Worm (Caenorhabditis elegans) whole organism, L3 larva: ENCODE measurements around the gene subs-4.

Experiments
- R02D3.7 ChIP-seq: fragments of 150-350 bp; optimal IDR thresholded peaks from 2 replicates; lab custom pipeline; 2014; ENCODE audit warnings: missing biosample characterization, missing genetic modification characterization
- ZK546.5 ChIP-seq: sonication (generic microtip); optimal IDR thresholded peaks from 2 replicates; lab custom pipeline; 2017; ENCODE audit warnings: missing biosample characterization, missing genetic modification characterization
- aly-2 ChIP-seq: fragments of 150-350 bp; optimal IDR thresholded peaks from 2 replicates; lab custom pipeline; 2014; ENCODE audit warnings: missing biosample characterization, missing genetic modification characterization
- ama-1 ChIP-seq: fragments of 150-350 bp; optimal IDR thresholded peaks from 2 replicates; lab custom pipeline; 2018
- ceh-16 ChIP-seq: sonication (generic microtip); optimal IDR thresholded peaks from 2 replicates; lab custom pipeline; 2017; ENCODE audit warnings: missing biosample characterization, missing genetic modification characterization
- ceh-28 ChIP-seq: fragments of 150-350 bp; optimal IDR thresholded peaks from 2 replicates; lab custom pipeline; 2014; ENCODE audit warnings: missing biosample characterization, missing genetic modification reagents, missing genetic modification characterization
- ceh-82 ChIP-seq: fragments of 150-350 bp; optimal IDR thresholded peaks from 2 replicates; lab custom pipeline; 2014; ENCODE audit warnings: missing biosample characterization, missing genetic modification characterization
- ceh-9 ChIP-seq: sonication (generic microtip); optimal IDR thresholded peaks from 2 replicates; lab custom pipeline; 2018; ENCODE audit warnings: missing biosample characterization, missing genetic modification characterization
- daf-12 ChIP-seq: fragments of 150-350 bp; optimal IDR thresholded peaks from 2 replicates; lab custom pipeline; 2014; ENCODE audit warnings: missing biosample characterization, missing genetic modification reagents, missing genetic modification characterization
- egl-27 ChIP-seq: sonication (generic microtip); optimal IDR thresholded peaks from 4 replicates; lab custom pipeline; 2017; ENCODE audit warnings: missing biosample characterization, missing genetic modification reagents, missing genetic modification characterization
- egl-5 ChIP-seq: fragments of 150-350 bp; optimal IDR thresholded peaks from 2 replicates; lab custom pipeline; 2017; ENCODE audit warnings: missing biosample characterization, missing genetic modification reagents, missing genetic modification characterization, inconsistent platforms
- elt-1 ChIP-seq: fragments of 150-350 bp; optimal IDR thresholded peaks from 2 replicates; lab custom pipeline; 2014; ENCODE audit warnings: missing biosample characterization, missing genetic modification characterization
- elt-2 ChIP-seq: sonication (generic microtip); optimal IDR thresholded peaks from 2 replicates; lab custom pipeline; 2016; ENCODE audit warnings: missing genetic modification reagents, mild to moderate bottlenecking, missing genetic modification characterization, missing compliant biosample characterization
- elt-3 ChIP-seq, 3 experiments: fragments of 150-350 bp in 1 of 3; sonication (generic microtip) in 2 of 3; optimal IDR thresholded peaks; 2 replicates in 2 of 3; 4 replicates in 1 of 3; lab custom pipeline; 2014 to 2017; ENCODE audit warnings: missing biosample characterization in 3 of 3, missing genetic modification characterization in 3 of 3
- fkh-10 ChIP-seq: sonication (generic microtip); optimal IDR thresholded peaks from 2 replicates; lab custom pipeline; 2017; ENCODE audit warnings: missing biosample characterization, missing genetic modification reagents, missing genetic modification characterization
- fos-1 ChIP-seq: fragments of 150-350 bp; optimal IDR thresholded peaks from 2 replicates; lab custom pipeline; 2014; ENCODE audit warnings: missing biosample characterization, missing genetic modification characterization
- jun-1 ChIP-seq: fragments of 150-350 bp; optimal IDR thresholded peaks from 2 replicates; lab custom pipeline; 2014; ENCODE audit warnings: missing biosample characterization, missing genetic modification reagents, missing genetic modification characterization
- lin-15B ChIP-seq: fragments of 150-350 bp; optimal IDR thresholded peaks from 2 replicates; lab custom pipeline; 2014; ENCODE audit warnings: missing biosample characterization, missing genetic modification characterization
- lin-39 ChIP-seq: fragments of 150-350 bp; optimal IDR thresholded peaks from 2 replicates; lab custom pipeline; 2018; ENCODE audit warnings: missing biosample characterization, missing genetic modification reagents, missing genetic modification characterization
- lsy-12 ChIP-seq: sonication (generic microtip); optimal IDR thresholded peaks from 2 replicates; lab custom pipeline; 2016; ENCODE audit warnings: mild to moderate bottlenecking, missing genetic modification characterization, missing compliant biosample characterization
- mdl-1 ChIP-seq: fragments of 150-350 bp; optimal IDR thresholded peaks from 2 replicates; lab custom pipeline; 2014; ENCODE audit warnings: missing biosample characterization, missing genetic modification characterization
- mml-1 ChIP-seq: fragments of 150-350 bp; sonication (generic microtip); optimal IDR thresholded peaks from 3 replicates; lab custom pipeline; 2014; ENCODE audit warnings: missing biosample characterization, missing genetic modification characterization
- nfya-1 ChIP-seq: sonication (generic microtip); optimal IDR thresholded peaks from 2 replicates; lab custom pipeline; 2017; ENCODE audit warnings: missing genetic modification characterization, mild to moderate bottlenecking, missing compliant biosample characterization, antibody characterized with exemption, moderate library complexity; ENCODE audit not compliant: insufficient read depth
- nhr-11 ChIP-seq: fragments of 150-350 bp; optimal IDR thresholded peaks from 2 replicates; lab custom pipeline; 2014; ENCODE audit warnings: missing biosample characterization, missing genetic modification characterization
- nhr-23 ChIP-seq: fragments of 150-350 bp; optimal IDR thresholded peaks from 2 replicates; lab custom pipeline; 2014; ENCODE audit warnings: missing biosample characterization, missing genetic modification reagents, missing genetic modification characterization
- nhr-25 ChIP-seq: sonication (generic microtip); optimal IDR thresholded peaks from 2 replicates; lab custom pipeline; 2017; ENCODE audit warnings: missing biosample characterization, missing genetic modification characterization
- nhr-28 ChIP-seq: fragments of 150-350 bp; optimal IDR thresholded peaks from 2 replicates; lab custom pipeline; 2014; ENCODE audit warnings: missing biosample characterization, missing genetic modification characterization
- nhr-43 ChIP-seq: sonication (generic microtip); optimal IDR thresholded peaks from 2 replicates; lab custom pipeline; 2016; ENCODE audit warnings: mild to moderate bottlenecking, missing genetic modification characterization, missing compliant biosample characterization; ENCODE audit not compliant: poor library complexity, severe bottlenecking
- nhr-67 ChIP-seq: fragments of 150-350 bp; optimal IDR thresholded peaks from 2 replicates; lab custom pipeline; 2014; ENCODE audit warnings: missing biosample characterization, missing genetic modification characterization
- nhr-77 ChIP-seq: fragments of 150-350 bp; optimal IDR thresholded peaks from 2 replicates; lab custom pipeline; 2014; ENCODE audit warnings: missing biosample characterization, missing genetic modification characterization
- pha-4 ChIP-seq: fragments of 150-350 bp; optimal IDR thresholded peaks from 2 replicates; lab custom pipeline; 2014; ENCODE audit warnings: missing biosample characterization, missing genetic modification reagents, missing genetic modification characterization
- pqm-1 ChIP-seq: fragments of 150-350 bp; optimal IDR thresholded peaks from 2 replicates; lab custom pipeline; 2017; ENCODE audit warnings: missing biosample characterization, missing genetic modification characterization, inconsistent platforms
- snpc-4 ChIP-seq: fragments of 150-350 bp; optimal IDR thresholded peaks from 2 replicates; lab custom pipeline; 2014; ENCODE audit warnings: missing biosample characterization, missing genetic modification characterization
- tbx-2 ChIP-seq: sonication (generic microtip); optimal IDR thresholded peaks from 2 replicates; lab custom pipeline; 2016; ENCODE audit warnings: mild to moderate bottlenecking, missing genetic modification characterization, missing compliant biosample characterization
- unc-39 ChIP-seq: sonication (generic microtip); optimal IDR thresholded peaks from 4 replicates; lab custom pipeline; 2017; ENCODE audit warnings: missing biosample characterization, missing genetic modification characterization
- unc-62 ChIP-seq: fragments of 150-350 bp; sonication (generic microtip); optimal IDR thresholded peaks from 4 replicates; lab custom pipeline; 2014; ENCODE audit warnings: missing biosample characterization, missing genetic modification reagents, missing genetic modification characterization
- zag-1 ChIP-seq: fragments of 150-350 bp; optimal IDR thresholded peaks from 2 replicates; lab custom pipeline; 2014; ENCODE audit warnings: missing biosample characterization, missing genetic modification characterization
- ztf-11 ChIP-seq: fragments of 150-350 bp; optimal IDR thresholded peaks from 2 replicates; lab custom pipeline; 2014; ENCODE audit warnings: missing biosample characterization, missing genetic modification characterization
- ztf-4 ChIP-seq: fragments of 150-350 bp; optimal IDR thresholded peaks from 2 replicates; lab custom pipeline; 2014; ENCODE audit warnings: missing biosample characterization, missing genetic modification characterization

Gene subs-4

ce11 chrIII:11371688-11372087, 10.3 kb upstream of the subs-4 start, which contains the start of gene tba-7:
Gene tba-7 (minus strand): TSS chrIII:11371788.
- TF ChIP-seq daf-12 (tag; lab: Kevin White, UChicago) (no peak), ztf-11 (no peak), egl-5 (tag; lab: Kevin White, UChicago) (no peak), ZK546.5 (tag; lab: Kevin White, UChicago) (no peak), R02D3.7 (tag; lab: Kevin White, UChicago) (no peak), ceh-82 (tag; lab: Kevin White, UChicago) (no peak), lin-15B (tag; lab: Kevin White, UChicago) (no peak), ceh-28 (tag; lab: Kevin White, UChicago) (no peak), elt-2 (tag; lab: Kevin White, UChicago) (no peak), mdl-1 (tag; lab: Kevin White, UChicago) (no peak), nfya-1 (tag; lab: Kevin White, UChicago) (no peak), egl-27 (no peak), fkh-10 (GFP tag; lab: Kevin White, UChicago) (no peak), nhr-25 (no peak), nhr-77 (tag; lab: Kevin White, UChicago) (no peak), elt-1 (tag; lab: Kevin White, UChicago) (no peak), unc-39 (tag; lab: Kevin White, UChicago) (no peak), aly-2 (no peak)
- TF ChIP-seq, all 47 proteins: peak for 0

DNA sequence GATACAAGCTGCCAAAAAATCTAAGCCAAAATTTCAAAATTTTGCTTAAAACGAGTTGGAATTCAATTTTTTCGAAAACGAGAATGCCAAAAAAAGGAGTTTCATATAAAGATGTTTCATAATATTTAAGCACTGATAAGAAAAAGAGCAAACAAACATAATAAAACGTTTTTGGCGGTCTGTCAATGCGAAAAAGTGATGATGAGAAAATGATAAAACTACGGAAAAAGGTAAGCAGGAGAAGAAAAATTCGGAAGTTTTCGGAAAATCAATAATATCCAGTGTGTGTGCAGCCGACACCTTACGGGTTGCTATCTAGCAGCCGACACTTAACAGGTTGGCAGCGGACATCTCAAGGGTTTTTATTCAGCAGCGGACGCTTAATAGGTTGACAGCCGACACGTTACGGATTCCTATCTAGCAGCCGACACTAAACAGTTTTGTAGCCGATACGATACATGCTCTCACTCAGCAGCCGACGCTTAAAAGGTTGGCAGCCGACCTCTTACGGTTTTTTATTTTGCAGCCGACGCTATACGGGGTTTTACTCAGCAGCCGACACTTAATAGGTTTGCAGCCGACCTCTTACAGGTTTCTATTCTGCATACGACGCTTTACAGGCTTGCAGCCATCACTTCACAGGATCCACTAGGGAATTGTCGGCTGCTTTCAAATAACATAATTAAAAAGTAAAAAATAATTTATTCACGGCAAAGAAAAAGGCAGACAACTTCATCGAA, 9.7 kb upstream of the subs-4 start:
- TF ChIP-seq nhr-77 (tag; lab: Kevin White, UChicago): no peak
- no peak for TF ChIP-seq nhr-28 (tag; lab: Kevin White, UChicago)
- peak; percentile 89 for TF ChIP-seq snpc-4
- TF ChIP-seq aly-2: no peak
- peak; percentile 28 for TF ChIP-seq pqm-1
- peak; percentile 18 for TF ChIP-seq ceh-28 (tag; lab: Kevin White, UChicago)
- TF ChIP-seq ceh-82 (tag; lab: Kevin White, UChicago): no peak
- TF ChIP-seq pha-4 (tag; lab: Kevin White, UChicago): peak; percentile 27
- TF ChIP-seq ama-1 (lab: Kevin White, UChicago): peak; percentile 45
- TF ChIP-seq elt-2 (tag; lab: Kevin White, UChicago): peak; percentile 58
- no peak for TF ChIP-seq ceh-16 (tag; lab: Kevin White, UChicago)
- TF ChIP-seq elt-3 (tag; optimal IDR thresholded peaks at IDR 0.05; lab: Kevin White, UChicago): no peak

ce11 chrIII:11377880-11378279, 4.1 kb upstream of the subs-4 start, which contains the start of gene dpy-18:
Gene dpy-18 (minus strand): TSS chrIII:11377980.
- no peak for TF ChIP-seq ceh-16 (tag; lab: Kevin White, UChicago)
- no peak for TF ChIP-seq nfya-1 (tag; lab: Kevin White, UChicago)
- TF ChIP-seq ceh-28 (tag; lab: Kevin White, UChicago): no peak
- TF ChIP-seq lsy-12 (tag; lab: Kevin White, UChicago): no peak
- no peak for TF ChIP-seq aly-2
- no peak for TF ChIP-seq snpc-4

ce11 chrIII:11378450-11378849, 3.6 kb upstream of the subs-4 start:
- TF ChIP-seq mml-1 (no peak), ceh-16 (tag; lab: Kevin White, UChicago) (no peak), unc-62 (GFP tag; lab: Kevin White, UChicago) (no peak), nhr-67 (tag; lab: Kevin White, UChicago) (no peak), nfya-1 (tag; lab: Kevin White, UChicago) (no peak), egl-27 (no peak), fos-1 (tag; lab: Kevin White, UChicago) (no peak), nhr-25 (peak; percentile 43), unc-39 (tag; lab: Kevin White, UChicago) (no peak), ztf-4 (no peak), snpc-4 (peak; percentile 50), aly-2 (no peak), nhr-11 (tag; lab: Kevin White, UChicago) (peak; percentile 0), nhr-43 (tag; lab: Kevin White, UChicago) (no peak), zag-1 (tag; lab: Kevin White, UChicago) (no peak), ceh-28 (tag; lab: Kevin White, UChicago) (no peak), mdl-1 (tag; lab: Kevin White, UChicago) (no peak), tbx-2 (tag; lab: Kevin White, UChicago) (no peak), lin-39 (tag; lab: Kevin White, UChicago) (no peak), ama-1 (lab: Kevin White, UChicago) (no peak), ceh-9 (tag; lab: Kevin White, UChicago) (no peak), lin-15B (tag; lab: Kevin White, UChicago) (no peak), nhr-23 (tag; lab: Kevin White, UChicago) (no peak), jun-1 (no peak)
